Fruit fly (Drosophila melanogaster) Kc167 (cell line): ENCODE data around the gene Prosbeta4.

Experiments used
- Myc ChIP-seq: fragments of >200 bp; optimal IDR thresholded peaks from 2 replicates; lab custom pipeline; 2017; ENCODE audit warnings: missing external identifiers
- psq ChIP-seq: fragments of >200 bp; optimal IDR thresholded peaks from 2 replicates; lab custom pipeline; 2017; ENCODE audit warnings: missing external identifiers

dm6 chr2L:16743055-16743805 lies 11.3 kb upstream of the Prosbeta4 start, which contains the start of the genes LSm7 and BuGZ:
- TF ChIP-seq Myc (no peak), psq (lab: Kevin White, UChicago) (no peak)
